Worm (Caenorhabditis elegans): ENCODE data around the gene chw-1.

The chw-1 gene

DNA sequence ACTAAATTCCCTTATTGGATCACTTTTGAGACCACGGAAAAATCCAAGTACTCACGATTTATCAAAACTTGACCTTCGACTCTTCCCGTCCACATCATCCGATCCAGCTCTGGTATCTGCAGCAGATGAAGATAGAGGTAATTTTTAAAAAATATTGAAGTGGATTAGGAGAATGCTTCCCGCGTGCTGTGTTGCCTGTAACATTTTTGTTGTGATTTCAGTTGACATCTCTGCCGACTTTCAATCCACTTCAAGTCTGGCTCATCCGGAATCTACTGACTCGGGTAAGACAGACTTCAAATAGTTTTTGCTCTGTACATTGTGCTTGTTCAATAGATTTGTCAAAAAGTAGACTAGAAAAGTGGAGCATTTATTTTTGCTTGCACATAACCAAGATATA is 13.3 kb downstream of the chw-1 start:
- TF ChIP-seq che-1 (tag; optimal IDR thresholded peaks at IDR 0.05) (no peak), lim-6 (tag; optimal IDR thresholded peaks at IDR 0.05) (no peak), syd-9 (tag; optimal IDR thresholded peaks at IDR 0.05) (no peak), ttx-3 (tag; optimal IDR thresholded peaks at IDR 0.05) (no peak), ceh-31 (tag; optimal IDR thresholded peaks at IDR 0.05) (no peak), pha-4 (tag; optimal IDR thresholded peaks at IDR 0.05) (no peak), sdc-2 (tag; optimal IDR thresholded peaks at IDR 0.05) (no peak), mec-3 (tag; optimal IDR thresholded peaks at IDR 0.05; ENCODE audit: borderline replicate concordance) (no peak), nfya-1 (tag; optimal IDR thresholded peaks at IDR 0.05) (no peak), fax-1 (tag; optimal IDR thresholded peaks at IDR 0.05) (no peak), pat-9 (tag; optimal IDR thresholded peaks at IDR 0.05) (no peak), elt-2 (tag; optimal IDR thresholded peaks at IDR 0.05) (no peak), zip-5 (tag; optimal IDR thresholded peaks at IDR 0.05) (no peak), hlh-13 (GFP tag; optimal IDR thresholded peaks at IDR 0.05) (no peak), tbx-7 (tag; optimal IDR thresholded peaks at IDR 0.05) (no peak), hlh-6 (tag; optimal IDR thresholded peaks at IDR 0.05) (no peak), F13H6.1 (tag; optimal IDR thresholded peaks at IDR 0.05) (no peak), pqm-1 (tag; optimal IDR thresholded peaks at IDR 0.05) (no peak), ceh-2 (tag; optimal IDR thresholded peaks at IDR 0.05) (no peak), hlh-30 (tag; optimal IDR thresholded peaks at IDR 0.05; ENCODE audit: insufficient read depth) (no peak)

- TF ChIP-seq hlh-8 (tag; optimal IDR thresholded peaks at IDR 0.05) = no peak
- TF ChIP-seq unc-42 (tag; optimal IDR thresholded peaks at IDR 0.05) = no peak
- no peak for TF ChIP-seq zip-5 (tag; optimal IDR thresholded peaks at IDR 0.05)
- no peak for TF ChIP-seq elt-4 (tag; optimal IDR thresholded peaks at IDR 0.05)
- TF ChIP-seq Y22D7AL.16 (tag; optimal IDR thresholded peaks at IDR 0.05) = no peak
- TF ChIP-seq unc-86 (tag; optimal IDR thresholded peaks at IDR 0.05) = no peak
- no peak for TF ChIP-seq madf-2 (tag; optimal IDR thresholded peaks at IDR 0.05)
- TF ChIP-seq pax-1 (tag; optimal IDR thresholded peaks at IDR 0.05) = no peak
- no peak for TF ChIP-seq hlh-30 (tag; optimal IDR thresholded peaks at IDR 0.05; ENCODE audit: insufficient read depth)
- TF ChIP-seq ceh-30 (tag; optimal IDR thresholded peaks at IDR 0.05) = no peak
- no peak for TF ChIP-seq F13H6.1 (tag; optimal IDR thresholded peaks at IDR 0.05)
- TF ChIP-seq unc-3 (GFP tag; conservative IDR thresholded peaks at IDR 0.05) = no peak
- TF ChIP-seq unc-3 (tag; optimal IDR thresholded peaks at IDR 0.05) = no peak
- no peak for TF ChIP-seq rnt-1 (tag; optimal IDR thresholded peaks at IDR 0.05)
- TF ChIP-seq pat-9 (tag; optimal IDR thresholded peaks at IDR 0.05) = no peak
- TF ChIP-seq odd-2 (tag; optimal IDR thresholded peaks at IDR 0.05) = no peak
- TF ChIP-seq ceh-19 (GFP tag; optimal IDR thresholded peaks at IDR 0.05) = no peak
- TF ChIP-seq sox-2 (GFP tag; IDR thresholded peaks at IDR 0.05) = no peak
Observed at ce11 chrV:10476864-10477443, 14.9 kb downstream of the chw-1 start.

DNA sequence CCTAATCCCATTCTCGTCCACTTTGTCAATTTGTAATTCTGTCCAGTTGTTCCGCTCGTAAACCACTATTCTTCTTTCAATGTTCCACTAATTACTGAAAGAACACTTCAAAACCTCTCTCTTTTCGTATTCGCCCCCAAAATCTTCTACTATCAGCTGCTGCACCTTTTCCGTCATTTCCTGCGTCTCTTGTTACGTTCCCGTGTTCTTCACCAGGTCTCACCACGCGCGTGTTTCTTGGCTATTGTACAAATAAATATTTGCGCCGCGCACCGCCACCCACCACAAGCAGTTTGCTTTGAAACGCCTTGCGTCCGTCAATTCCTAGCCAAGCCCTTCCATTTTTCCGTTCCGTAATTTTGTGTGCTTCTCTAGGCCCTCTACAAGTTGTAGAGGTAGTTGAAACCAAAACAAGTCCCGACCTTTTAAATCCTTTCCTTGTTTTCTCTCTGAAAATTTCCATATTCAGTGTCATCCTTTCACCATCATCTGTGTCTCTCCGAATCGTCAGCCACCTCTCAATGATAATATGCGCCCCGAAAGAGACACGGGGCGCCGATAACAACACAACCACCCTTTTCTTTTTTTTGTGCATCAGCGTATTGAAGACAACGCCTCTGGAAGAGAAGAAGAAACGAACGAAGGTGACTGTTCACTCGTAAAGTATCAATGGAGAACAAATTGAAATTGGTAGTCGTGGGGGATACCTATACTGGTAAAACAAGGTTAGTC is 16.2 kb downstream of the chw-1 start, which contains the start of the genes crp-1 and Y32F6B.9:
crp-1 (plus strand) TSS at position 468 of the 732 bp plus-strand sequence.
Y32F6B.9 (plus strand) TSS at position 603 of the 732 bp plus-strand sequence.
- TF ChIP-seq fax-1 (tag; optimal IDR thresholded peaks at IDR 0.05) = no peak
- TF ChIP-seq Y22D7AL.16 (tag; optimal IDR thresholded peaks at IDR 0.05) = no peak
- TF ChIP-seq sdc-2 (tag; optimal IDR thresholded peaks at IDR 0.05) = no peak
- peak; percentile 39 for TF ChIP-seq ceh-34 (tag; optimal IDR thresholded peaks at IDR 0.05)
- peak; percentile 22 for TF ChIP-seq mec-3 (tag; optimal IDR thresholded peaks at IDR 0.05; ENCODE audit: borderline replicate concordance)
- no peak for TF ChIP-seq hlh-15 (tag; optimal IDR thresholded peaks at IDR 0.05)
- no peak for TF ChIP-seq hlh-13 (GFP tag; optimal IDR thresholded peaks at IDR 0.05)
- no peak for TF ChIP-seq ceh-6 (GFP tag; optimal IDR thresholded peaks at IDR 0.05)
- no peak for TF ChIP-seq syd-9 (tag; optimal IDR thresholded peaks at IDR 0.05)
- no peak for TF ChIP-seq ceh-14 (tag; optimal IDR thresholded peaks at IDR 0.05)
- TF ChIP-seq ceh-19 (GFP tag; optimal IDR thresholded peaks at IDR 0.05) = no peak
- no peak for TF ChIP-seq ceh-22 (tag; optimal IDR thresholded peaks at IDR 0.05)
- TF ChIP-seq nhr-232 (tag; optimal IDR thresholded peaks at IDR 0.05) = no peak
- TF ChIP-seq pat-9 (tag; optimal IDR thresholded peaks at IDR 0.05) = no peak
- no peak for TF ChIP-seq zip-5 (tag; optimal IDR thresholded peaks at IDR 0.05)
- TF ChIP-seq pax-1 (tag; optimal IDR thresholded peaks at IDR 0.05) = no peak
- no peak for TF ChIP-seq lin-11 (tag; optimal IDR thresholded peaks at IDR 0.05)
- no peak for TF ChIP-seq C38D4.7 (GFP tag; optimal IDR thresholded peaks at IDR 0.05)
- TF ChIP-seq elt-2 (tag; optimal IDR thresholded peaks at IDR 0.05) = no peak
- TF ChIP-seq sox-4 (tag; optimal IDR thresholded peaks at IDR 0.05) = peak; percentile 15
- TF ChIP-seq tbx-2 (tag; optimal IDR thresholded peaks at IDR 0.05) = no peak
- no peak for TF ChIP-seq fkh-6 (tag; optimal IDR thresholded peaks at IDR 0.05)
- peak; percentile 37 for TF ChIP-seq ceh-2 (tag; optimal IDR thresholded peaks at IDR 0.05)
- no peak for TF ChIP-seq fkh-10 (GFP tag; optimal IDR thresholded peaks at IDR 0.05)
- no peak for TF ChIP-seq eyg-1 (tag; optimal IDR thresholded peaks at IDR 0.05)
- TF ChIP-seq nhr-11 (tag; optimal IDR thresholded peaks at IDR 0.05) = no peak
